Fruit fly (Drosophila melanogaster): Measurements from ENCODE around the gene CG34288.

dm6 chr3R:22456007-22456406, 8.9 kb upstream of the CG34288 start:
- TF ChIP-seq CG8478 (optimal IDR thresholded peaks at IDR 0.05) (no peak), CTCF (optimal IDR thresholded peaks at IDR 0.05) (no peak)

All from S2 (cell line).